Fruit fly (Drosophila melanogaster): ENCODE measurements around the gene GlcAT-S.

- TF ChIP-seq Clk (GFP tag; optimal IDR thresholded peaks at IDR 0.05) (no peak), CG7045 (GFP tag; optimal IDR thresholded peaks at IDR 0.05) (no peak), CG11617 (GFP tag; optimal IDR thresholded peaks at IDR 0.05) (no peak), CG1620 (GFP tag; optimal IDR thresholded peaks at IDR 0.05) (no peak), Mnt (GFP tag; optimal IDR thresholded peaks at IDR 0.05) (no peak), CG12768 (GFP tag; optimal IDR thresholded peaks at IDR 0.05) (no peak)
These were observed 15.5 kb upstream of the GlcAT-S start, which contains the start of gene CG4382 for dm6 chr2L:9600772-9601171.

Data from whole organism, adult.